Fruit fly (Drosophila melanogaster) whole organism, adult: ENCODE results near the gene CG7778.
A peak's percentile ranks its signal among the peaks of the same experiment; 100 is the strongest.

Source experiments
- CG11617 ChIP-seq: fragments of 200-800 bp; sonication (Bioruptor generic); optimal IDR thresholded peaks from 2 replicates; lab custom pipeline; 2017; ENCODE audit warnings: mild to moderate bottlenecking, missing biosample characterization, missing genetic modification reagents, missing genetic modification characterization
- CG12768 ChIP-seq: fragments of 200-800 bp; sonication (Bioruptor generic); optimal IDR thresholded peaks from 2 replicates; lab custom pipeline; 2017; ENCODE audit warnings: missing biosample characterization, missing genetic modification characterization, mild to moderate bottlenecking, moderate library complexity, missing genetic modification reagents
- CG14711 ChIP-seq: fragments of 200-800 bp; sonication (Bioruptor generic); optimal IDR thresholded peaks from 2 replicates; lab custom pipeline; 2018; ENCODE audit warnings: missing biosample characterization, mild to moderate bottlenecking, missing genetic modification characterization, moderate library complexity
- CG1620 ChIP-seq: fragments of 200-800 bp; sonication (Bioruptor generic); optimal IDR thresholded peaks from 2 replicates; lab custom pipeline; 2016; ENCODE audit warnings: missing biosample characterization, missing genetic modification characterization
- CG33017 ChIP-seq: fragments of 200-800 bp; sonication (Bioruptor generic); optimal IDR thresholded peaks from 2 replicates; lab custom pipeline; 2018; ENCODE audit warnings: missing biosample characterization, mild to moderate bottlenecking, missing genetic modification characterization, moderate library complexity
- CG5204 ChIP-seq: fragments of 200-800 bp; sonication (Bioruptor generic); optimal IDR thresholded peaks from 2 replicates; lab custom pipeline; 2016; ENCODE audit warnings: missing biosample characterization, missing genetic modification characterization
- CG7045 ChIP-seq: fragments of 200-800 bp; sonication (Bioruptor generic); optimal IDR thresholded peaks from 2 replicates; lab custom pipeline; 2017; ENCODE audit warnings: missing biosample characterization, mild to moderate bottlenecking, missing genetic modification characterization
- CG7101 ChIP-seq: fragments of 200-800 bp; sonication (Bioruptor generic); optimal IDR thresholded peaks from 2 replicates; lab custom pipeline; 2018; ENCODE audit warnings: missing biosample characterization, mild to moderate bottlenecking, missing genetic modification characterization, moderate library complexity
- Clk ChIP-seq: fragments of 200-800 bp; sonication (Bioruptor generic); optimal IDR thresholded peaks from 2 replicates; lab custom pipeline; 2017; ENCODE audit warnings: missing biosample characterization, missing genetic modification characterization
- Crg-1 ChIP-seq: fragments of 200-800 bp; sonication (Bioruptor generic); optimal IDR thresholded peaks from 2 replicates; lab custom pipeline; 2016; ENCODE audit warnings: missing biosample characterization, missing genetic modification characterization
- Hr96 ChIP-seq: fragments of 200-800 bp; sonication (Bioruptor generic); optimal IDR thresholded peaks from 2 replicates; lab custom pipeline; 2016; ENCODE audit warnings: missing biosample characterization, missing genetic modification characterization
- Mnt ChIP-seq: fragments of 200-800 bp; sonication (Bioruptor generic); optimal IDR thresholded peaks from 2 replicates; lab custom pipeline; 2016; ENCODE audit warnings: missing biosample characterization, mild to moderate bottlenecking, missing genetic modification characterization
- bab1 ChIP-seq: fragments of 200-800 bp; sonication (Bioruptor generic); optimal IDR thresholded peaks from 3 replicates; lab custom pipeline; 2019; ENCODE audit warnings: missing biosample characterization, mild to moderate bottlenecking, missing genetic modification characterization, moderate library complexity
- cic ChIP-seq: fragments of 200-800 bp; sonication (Bioruptor generic); optimal IDR thresholded peaks from 2 replicates; lab custom pipeline; 2017; ENCODE audit warnings: missing biosample characterization, mild to moderate bottlenecking, missing genetic modification characterization, moderate library complexity
- cnc ChIP-seq, 2 experiments: fragments of >200 bp; optimal IDR thresholded peaks; 2 replicates each; lab custom pipeline; 2017
- kay ChIP-seq: fragments of 200-800 bp; sonication (Bioruptor generic); peaks from one replicate; lab custom pipeline; 2016; ENCODE audit warnings: missing biosample characterization, missing genetic modification characterization, borderline replicate concordance
- ovo ChIP-seq: fragments of 200-800 bp; sonication (Bioruptor generic); optimal IDR thresholded peaks from 2 replicates; lab custom pipeline; 2016; ENCODE audit warnings: missing biosample characterization, missing genetic modification characterization
- pad ChIP-seq: fragments of 200-800 bp; sonication (Bioruptor generic); optimal IDR thresholded peaks from 3 replicates; lab custom pipeline; 2017; ENCODE audit warnings: missing biosample characterization, missing genetic modification characterization, mild to moderate bottlenecking, moderate library complexity, missing genetic modification reagents
- tj ChIP-seq: fragments of 200-800 bp; sonication (Bioruptor generic); optimal IDR thresholded peaks from 3 replicates; lab custom pipeline; 2017; ENCODE audit warnings: missing biosample characterization, mild to moderate bottlenecking, missing genetic modification characterization, moderate library complexity
- toe ChIP-seq: fragments of 200-800 bp; sonication (Bioruptor generic); optimal IDR thresholded peaks from 2 replicates; lab custom pipeline; 2016; ENCODE audit warnings: missing biosample characterization, missing genetic modification characterization

The CG7778 gene

DNA sequence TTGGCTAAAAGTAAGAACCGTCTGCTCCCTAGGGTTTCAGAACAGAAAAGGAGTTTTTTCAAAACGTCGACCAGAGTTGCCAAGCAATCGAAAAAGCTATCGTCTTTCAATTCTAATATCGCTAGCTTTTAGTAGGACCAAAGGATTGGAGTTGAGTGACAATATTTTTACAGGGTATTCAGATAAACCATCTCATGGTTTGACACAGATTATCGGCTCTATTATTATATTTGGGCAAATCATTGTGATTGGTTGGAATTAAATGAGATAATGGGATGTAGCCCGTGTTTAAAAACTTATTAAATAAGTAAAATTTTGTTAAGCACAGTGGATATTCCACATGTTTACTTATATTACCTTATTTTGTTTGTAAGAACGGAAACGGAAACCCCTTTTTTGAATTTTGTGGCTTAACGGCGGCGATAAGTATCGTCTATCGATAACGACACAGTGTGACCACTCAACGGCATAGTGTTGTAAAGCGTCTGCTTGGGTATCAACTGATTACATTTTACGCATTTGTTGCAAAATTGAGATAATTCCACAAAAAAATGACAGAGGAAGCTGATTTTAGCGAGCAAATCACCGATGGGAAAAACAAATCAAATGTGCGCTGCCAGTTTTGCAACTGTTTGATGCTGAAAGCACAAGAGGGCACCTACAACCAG, 26.4 kb upstream of the CG7778 start, which contains the start of the genes mtsh and strat:
Gene mtsh, minus strand, starts transcription at position 51 of the 668 bp plus-strand sequence.
Gene strat, plus strand, starts transcription at position 471 of the 668 bp plus-strand sequence.
- peak; percentile 53 for TF ChIP-seq cic (GFP tag; lab: Kevin White, UChicago)
- no peak for TF ChIP-seq Hr96 (GFP tag; lab: Kevin White, UChicago)
- peak; percentile 32 for TF ChIP-seq CG33017 (tag; lab: Kevin White, UChicago)
- peak; percentile 77 for TF ChIP-seq Crg-1
- peak; percentile 66 for TF ChIP-seq CG7101
- TF ChIP-seq CG1620 (GFP tag; lab: Kevin White, UChicago), result peak; percentile 50
- peak; percentile 80 for TF ChIP-seq bab1 (GFP tag; lab: Kevin White, UChicago)
- TF ChIP-seq pad (GFP tag; lab: Kevin White, UChicago), result peak; percentile 60
- TF ChIP-seq cnc (optimal IDR thresholded peaks at IDR 0.05; lab: Kevin White, UChicago), result no peak
- TF ChIP-seq kay, result no peak
- TF ChIP-seq CG11617, result peak; percentile 68
- TF ChIP-seq ovo (GFP tag; lab: Kevin White, UChicago), result peak; percentile 47
- TF ChIP-seq CG12768 (GFP tag; lab: Kevin White, UChicago), result peak; percentile 61
- peak; percentile 58 for TF ChIP-seq tj (GFP tag; lab: Kevin White, UChicago)
- TF ChIP-seq Mnt (GFP tag; lab: Kevin White, UChicago), result peak; percentile 60
- peak; percentile 63 for TF ChIP-seq CG14711
- no peak for TF ChIP-seq Clk
- TF ChIP-seq CG5204 (GFP tag; lab: Kevin White, UChicago), result no peak
- no peak for TF ChIP-seq toe (GFP tag; lab: Kevin White, UChicago)
- peak; percentile 65 for TF ChIP-seq CG7045 (GFP tag; lab: Kevin White, UChicago)

DNA sequence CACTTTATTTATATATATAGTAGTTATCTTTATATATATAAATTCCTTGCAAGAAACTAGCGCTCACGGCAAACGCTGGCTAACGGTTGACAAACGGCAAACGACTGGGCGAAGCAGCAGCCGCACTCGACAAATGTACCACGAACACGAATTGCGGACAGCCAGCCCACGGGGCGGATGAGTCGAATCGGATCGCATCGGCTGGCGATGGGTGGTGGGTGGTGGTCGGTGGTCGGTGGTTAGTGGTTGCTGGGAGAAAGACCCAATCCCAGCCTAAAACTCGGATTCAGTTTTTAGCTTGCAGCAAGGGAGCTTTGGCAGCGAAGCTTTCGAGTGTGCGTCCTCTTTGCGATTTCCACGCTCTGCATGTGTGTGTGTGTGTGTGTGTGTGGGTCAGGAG, 21.3 kb upstream of the CG7778 start, which contains the start of gene CG7781:
Gene CG7781, minus strand, starts transcription at position 260 of the 400 bp plus-strand sequence.
- peak; percentile 34 for TF ChIP-seq cic (GFP tag; lab: Kevin White, UChicago)
- no peak for TF ChIP-seq Crg-1
- peak; percentile 59 for TF ChIP-seq CG12768 (GFP tag; lab: Kevin White, UChicago)

DNA sequence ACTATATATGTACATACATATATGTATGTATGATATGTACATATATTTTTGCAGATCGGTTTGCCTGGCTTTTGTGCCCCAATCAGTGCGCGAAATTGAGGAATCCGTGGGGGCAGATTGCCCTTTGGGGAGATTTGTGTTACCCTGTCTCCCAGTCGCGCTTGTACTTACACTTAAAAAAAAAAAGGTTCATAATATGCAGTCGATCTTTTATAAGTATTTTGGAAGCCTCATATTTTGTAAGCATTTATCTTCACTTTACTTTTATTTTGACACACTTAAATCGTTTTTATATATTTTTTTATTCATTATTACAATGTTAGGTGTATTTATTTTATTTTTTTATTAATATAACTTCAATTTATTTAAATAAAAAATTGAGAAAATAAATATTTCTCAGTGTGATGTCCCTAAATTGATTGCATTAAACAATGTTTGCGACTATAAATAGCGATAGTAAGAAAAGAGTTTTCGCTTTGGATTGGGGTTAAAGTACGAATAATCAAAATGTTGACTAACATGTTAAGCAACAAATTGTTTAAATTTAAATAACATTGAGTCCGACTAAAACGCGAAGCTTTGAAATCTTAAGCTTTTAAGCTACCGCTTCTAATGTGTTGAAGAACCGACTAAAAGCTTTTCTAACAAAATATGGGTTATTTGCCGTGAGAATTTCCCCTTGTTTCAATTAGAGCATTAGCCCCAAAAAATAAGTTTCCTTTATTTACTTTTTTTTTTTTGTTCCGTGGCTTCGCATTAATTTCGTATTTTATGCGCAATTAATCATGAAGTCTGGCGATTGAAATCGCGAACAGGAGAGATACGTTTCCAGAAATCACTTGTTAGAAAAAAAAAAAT, 19.8 kb upstream of the CG7778 start:
- TF ChIP-seq CG5204 (GFP tag; lab: Kevin White, UChicago), result no peak
- TF ChIP-seq CG11617, result peak; percentile 42
- peak; percentile 59 for TF ChIP-seq CG12768 (GFP tag; lab: Kevin White, UChicago)
- TF ChIP-seq CG7101, result peak; percentile 17
- peak; percentile 68 for TF ChIP-seq CG33017 (tag; lab: Kevin White, UChicago)

DNA sequence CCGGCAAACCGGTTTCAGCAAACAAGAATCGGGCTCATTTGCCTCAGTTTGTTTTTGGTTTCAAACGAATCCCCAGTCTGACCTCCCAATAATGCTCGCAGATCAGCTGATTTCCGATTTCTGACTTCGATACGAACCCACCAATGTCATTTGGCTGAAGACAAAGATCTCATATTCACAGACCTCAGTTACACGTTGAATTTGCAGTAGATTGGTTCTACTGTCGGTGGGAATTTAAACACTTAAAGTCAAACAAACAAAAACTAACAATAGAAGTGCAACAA, 19.2 kb upstream of the CG7778 start, which contains the start of gene CG14275:
Gene CG14275, plus strand, starts transcription at position 185 of the 284 bp plus-strand sequence.
- TF ChIP-seq CG11617, result no peak
- TF ChIP-seq Hr96 (GFP tag; lab: Kevin White, UChicago), result no peak
- TF ChIP-seq CG7101, result no peak
- TF ChIP-seq cnc (optimal IDR thresholded peaks at IDR 0.05; lab: Kevin White, UChicago), result no peak
- no peak for TF ChIP-seq cic (GFP tag; lab: Kevin White, UChicago)
- TF ChIP-seq toe (GFP tag; lab: Kevin White, UChicago), result no peak
- no peak for TF ChIP-seq Crg-1
- TF ChIP-seq CG33017 (tag; lab: Kevin White, UChicago), result no peak
- no peak for TF ChIP-seq tj (GFP tag; lab: Kevin White, UChicago)
- no peak for TF ChIP-seq CG14711
- no peak for TF ChIP-seq bab1 (GFP tag; lab: Kevin White, UChicago)
- TF ChIP-seq CG5204 (GFP tag; lab: Kevin White, UChicago), result no peak
- no peak for TF ChIP-seq Mnt (GFP tag; lab: Kevin White, UChicago)
- no peak for TF ChIP-seq CG7045 (GFP tag; lab: Kevin White, UChicago)
- TF ChIP-seq CG12768 (GFP tag; lab: Kevin White, UChicago), result no peak
- no peak for TF ChIP-seq ovo (GFP tag; lab: Kevin White, UChicago)
- TF ChIP-seq pad (GFP tag; lab: Kevin White, UChicago), result no peak

DNA sequence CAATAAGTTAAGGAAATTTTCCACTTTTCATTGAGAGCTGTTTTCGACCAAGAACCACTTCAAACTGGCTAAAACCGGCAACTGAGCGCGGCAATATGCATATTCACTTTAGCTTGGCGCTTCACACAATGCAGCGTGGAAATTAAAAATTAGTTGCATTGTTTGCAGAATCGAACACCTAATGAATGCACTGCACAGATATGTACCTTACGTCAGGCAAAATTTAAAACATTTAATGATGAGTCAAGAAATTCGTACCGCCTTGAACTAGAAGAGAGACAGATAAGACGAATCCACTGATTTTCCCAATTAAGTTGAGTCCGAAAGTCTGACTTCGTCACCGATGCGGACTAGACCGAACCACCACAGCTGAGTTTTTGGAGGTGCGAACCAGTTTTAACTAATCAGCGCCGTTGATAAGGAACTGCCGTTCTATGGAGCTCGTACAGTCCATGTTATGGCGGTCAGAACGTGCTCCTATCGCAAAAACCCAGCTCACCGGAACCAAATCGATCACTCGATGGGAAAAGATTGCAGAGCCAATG, 18.6 kb upstream of the CG7778 start:
- TF ChIP-seq CG7101, result no peak
- peak; percentile 96 for TF ChIP-seq tj (GFP tag; lab: Kevin White, UChicago)
- no peak for TF ChIP-seq CG14711
- TF ChIP-seq bab1 (GFP tag; lab: Kevin White, UChicago), result no peak

DNA sequence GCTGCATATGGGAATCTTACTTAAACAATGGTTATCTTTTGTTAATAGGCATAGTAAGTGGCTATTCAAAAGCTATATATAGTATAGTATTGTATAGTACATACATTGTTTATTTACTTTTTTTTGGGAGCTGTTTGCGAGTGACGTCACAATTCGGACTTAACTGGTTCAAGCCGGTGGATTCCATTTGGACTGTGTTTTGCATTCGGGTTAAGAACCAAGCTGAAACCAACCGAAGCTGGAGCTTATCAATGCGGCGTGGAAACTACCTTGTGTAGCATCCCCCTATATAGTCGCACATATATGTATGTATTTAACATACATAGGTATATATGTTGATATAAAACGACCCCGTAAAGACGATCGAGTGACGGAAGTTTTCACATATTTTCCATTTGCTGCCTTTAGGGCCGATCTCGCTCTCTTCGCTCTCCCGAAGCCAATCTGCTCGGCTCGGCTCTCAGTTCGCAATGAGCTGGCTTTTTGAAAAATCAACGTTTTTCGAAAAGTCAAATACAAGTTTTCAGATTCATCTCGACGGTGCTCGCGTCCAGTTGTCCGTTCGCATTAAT, 17.8 kb upstream of the CG7778 start:
- TF ChIP-seq kay (peak; percentile 85), ovo (GFP tag; lab: Kevin White, UChicago) (no peak), CG12768 (GFP tag; lab: Kevin White, UChicago) (no peak)
